Fruit fly (Drosophila melanogaster): ENCODE measurements around the gene Decay.

DNA sequence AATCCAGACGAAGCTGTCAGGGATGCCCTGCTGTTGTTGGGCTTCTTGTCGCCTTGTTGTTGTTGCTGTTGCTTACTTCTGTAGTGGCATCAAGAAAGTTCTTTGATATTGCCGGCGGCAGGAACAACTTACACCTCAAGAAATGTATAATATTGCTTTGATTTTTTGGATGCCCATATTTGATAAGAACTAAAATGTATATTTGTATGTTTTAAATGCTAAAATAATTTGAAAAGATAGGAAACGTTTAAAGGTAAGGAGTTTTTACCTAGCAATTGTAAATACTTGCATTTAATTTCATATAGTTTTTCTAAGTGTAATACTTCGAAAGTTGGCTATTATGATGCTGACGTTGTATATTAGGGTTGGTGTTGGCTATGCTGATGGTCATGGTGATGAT lies 9.3 kb upstream of the Decay start:
- no peak for TF ChIP-seq insv (optimal IDR thresholded peaks at IDR 0.05)
- TF ChIP-seq ttk (optimal IDR thresholded peaks at IDR 0.05), result no peak
- no peak for TF ChIP-seq Sin3A (optimal IDR thresholded peaks at IDR 0.05)
- no peak for TF ChIP-seq psq (optimal IDR thresholded peaks at IDR 0.05)
- TF ChIP-seq Myc (optimal IDR thresholded peaks at IDR 0.05), result no peak

All from Kc167 (cell line).